Fruit fly (Drosophila melanogaster): ENCODE measurements around the gene CG1958.

CG1958 gene

DNA sequence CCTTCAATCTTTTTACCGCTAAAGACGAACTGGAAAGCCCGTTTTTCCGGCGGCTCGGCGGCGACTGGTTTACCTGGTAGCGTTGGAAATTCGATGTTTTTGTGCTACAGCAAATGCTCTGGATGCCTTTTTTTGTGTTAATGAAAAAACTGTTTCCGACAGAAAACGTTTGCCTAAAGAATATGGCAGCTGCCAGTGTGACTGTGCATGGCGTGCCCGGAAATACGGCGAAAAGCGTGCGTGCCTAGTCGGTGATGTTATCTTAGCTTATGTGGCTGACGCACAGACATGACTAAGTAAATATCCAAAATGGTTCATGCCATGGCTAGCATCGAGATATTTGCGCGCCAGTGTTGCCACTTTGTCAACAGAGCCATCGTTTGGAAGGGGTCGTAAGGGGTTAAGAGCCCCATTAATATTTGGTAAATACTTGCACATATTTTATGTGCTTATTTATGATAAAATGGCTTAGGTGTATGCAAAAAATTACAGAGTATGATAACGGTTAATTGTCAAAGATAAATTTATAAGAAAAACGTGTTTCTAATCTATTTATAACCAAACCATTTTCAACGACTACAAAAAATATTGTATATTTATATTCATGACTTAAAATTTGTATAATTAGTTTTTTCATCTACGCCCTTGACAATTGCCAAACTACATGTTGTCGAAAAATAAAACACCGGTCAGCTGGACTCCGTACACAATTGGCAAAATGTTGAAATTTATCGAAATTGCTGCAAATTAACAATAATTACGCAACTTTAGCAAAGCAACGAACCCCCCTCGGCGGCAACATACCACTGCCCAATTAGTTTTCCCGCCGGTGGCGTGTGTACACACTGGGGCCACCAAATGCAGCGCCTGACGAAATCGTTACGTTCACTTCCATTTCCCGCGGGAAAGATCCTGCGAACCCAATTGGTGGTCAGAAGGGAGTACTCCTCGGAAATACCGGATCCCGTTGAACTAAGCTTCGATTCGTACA is 19.6 kb downstream of the CG1958 start, which contains the start of gene CG2059:
TSS of gene CG2059 (plus strand) at position 364 of the 991 bp plus-strand sequence.
- no peak for TF ChIP-seq noc (tag; optimal IDR thresholded peaks at IDR 0.05)

DNA sequence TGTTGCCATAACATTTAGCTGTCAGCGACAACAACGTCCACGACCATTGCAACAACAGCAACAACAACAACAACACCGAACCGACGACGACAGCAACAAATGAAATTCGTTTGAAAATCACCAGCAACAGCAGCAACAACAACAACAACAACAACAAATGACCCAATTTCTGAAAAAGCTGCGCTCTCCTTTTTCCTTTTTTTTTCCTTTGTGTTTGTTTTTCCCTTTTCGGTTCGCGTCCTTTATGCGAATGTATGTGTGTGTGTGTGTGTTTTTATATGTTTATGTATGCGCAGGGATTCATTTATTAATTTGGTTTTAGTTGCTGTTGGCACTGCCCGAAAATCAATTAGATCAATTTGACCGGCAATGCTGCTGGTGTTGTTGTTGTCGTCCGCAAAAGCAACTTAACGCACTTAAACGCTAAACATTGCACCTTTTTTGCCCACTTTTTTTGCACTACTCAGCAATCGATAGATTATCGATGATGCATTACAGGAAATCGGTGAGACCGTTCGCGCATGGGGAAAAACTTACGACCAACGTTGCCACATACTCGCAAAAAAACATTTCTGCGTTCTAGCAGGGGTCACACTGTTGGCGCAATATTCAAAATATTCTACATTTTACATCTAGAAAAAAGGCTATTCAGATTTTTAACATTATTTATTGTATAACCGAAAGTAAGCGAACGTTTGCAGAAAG is 24.3 kb downstream of the CG1958 start, which contains the start of gene unc-119:
TSS of gene unc-119 (minus strand) at position 488 of the 705 bp plus-strand sequence.
- TF ChIP-seq noc (tag; optimal IDR thresholded peaks at IDR 0.05): no peak

DNA sequence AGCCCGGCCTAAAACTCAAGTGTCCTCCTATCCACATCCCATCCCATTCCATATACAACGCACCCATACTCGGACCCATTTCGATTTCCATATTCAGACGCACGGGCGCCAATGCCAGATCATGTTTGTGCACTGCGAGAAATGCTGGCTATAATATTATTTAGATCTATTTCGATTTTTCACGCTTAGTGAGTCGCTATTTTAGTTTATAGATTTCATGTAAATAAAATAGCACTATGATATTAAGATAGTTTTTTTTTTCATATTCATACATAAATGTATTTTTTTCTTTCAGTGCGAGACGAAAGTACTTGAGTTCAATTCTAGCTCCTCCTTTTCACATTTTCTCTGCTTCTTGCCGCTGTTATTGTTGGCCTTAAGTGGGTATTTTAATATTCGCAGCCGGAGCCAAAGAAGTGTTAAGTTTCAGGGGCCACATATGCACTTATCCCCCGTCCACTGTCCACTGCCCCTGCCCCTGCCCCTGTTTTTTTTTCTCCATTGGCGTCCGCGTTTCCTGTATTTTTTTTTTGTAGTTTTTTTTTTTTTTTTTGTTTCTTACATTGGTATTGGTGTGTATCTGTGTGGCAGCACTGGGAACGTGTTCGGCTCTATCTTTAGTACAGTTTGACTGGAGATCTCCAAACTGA is 25.3 kb downstream of the CG1958 start:
- no peak for TF ChIP-seq noc (tag; optimal IDR thresholded peaks at IDR 0.05)

DNA sequence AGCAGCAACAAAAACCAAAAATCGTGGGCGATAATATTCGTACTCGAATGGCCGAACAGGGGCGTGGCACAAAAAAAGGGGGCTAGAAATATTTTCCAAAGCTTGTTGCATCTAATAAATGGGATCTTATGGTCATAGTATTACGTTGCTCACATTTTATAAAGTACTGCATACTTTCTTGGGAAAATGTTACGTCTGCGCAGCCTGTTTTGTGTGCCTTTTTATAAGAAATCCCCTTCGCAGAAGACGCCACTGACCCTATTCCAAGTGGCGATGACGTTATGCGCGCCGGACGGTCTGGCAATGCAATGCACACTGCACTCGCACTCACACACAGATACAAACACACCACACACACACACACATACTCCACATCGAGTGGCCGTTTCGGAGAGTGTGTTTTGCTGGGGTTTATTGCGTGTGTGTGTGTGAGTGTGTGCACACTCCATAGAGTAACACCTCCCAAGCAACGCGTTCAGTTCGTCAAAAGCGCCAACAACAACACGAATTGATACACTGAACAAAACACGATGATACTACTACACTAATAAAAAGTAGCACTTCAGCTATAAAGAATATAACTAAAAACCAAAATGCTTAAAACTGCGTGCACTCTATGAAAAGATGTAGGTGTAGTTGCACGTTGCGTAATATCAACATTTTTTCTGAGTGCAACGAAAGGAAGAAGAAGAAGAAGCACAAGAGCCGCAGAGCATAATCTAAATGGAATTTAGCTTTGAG is 26.6 kb downstream of the CG1958 start:
- TF ChIP-seq noc (tag; optimal IDR thresholded peaks at IDR 0.05): no peak

DNA sequence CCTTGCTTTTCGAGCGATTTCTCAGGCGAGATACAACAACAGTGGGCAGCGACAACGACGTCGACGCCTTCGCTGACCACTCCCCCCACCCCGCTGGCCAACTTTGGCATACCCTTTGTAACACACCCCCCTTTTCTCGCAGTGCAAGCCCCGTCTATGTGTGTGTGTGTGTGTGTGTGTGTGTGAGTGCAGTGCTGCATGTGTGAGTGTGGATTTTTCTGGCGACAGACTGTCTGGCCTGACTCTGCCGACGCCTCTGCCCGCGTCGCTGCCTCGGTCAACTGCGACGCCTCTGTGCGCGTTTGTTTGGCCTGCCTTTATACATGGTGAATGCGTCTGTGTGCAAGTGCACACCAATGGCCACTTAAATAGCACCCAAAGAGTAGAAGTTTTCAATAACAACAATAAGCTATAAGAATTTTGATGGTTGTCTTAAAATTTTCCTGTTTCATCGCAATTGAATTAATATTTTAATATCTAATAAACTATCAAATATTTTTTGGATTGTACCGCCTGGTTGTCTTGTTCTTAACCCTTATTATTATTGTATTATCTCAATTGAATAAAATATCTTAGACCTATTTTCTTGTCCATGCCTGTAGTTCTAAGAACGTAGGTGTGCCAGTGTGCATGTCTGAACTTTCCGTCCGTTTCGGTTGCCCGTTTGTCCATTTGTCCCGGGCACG is 27.3 kb downstream of the CG1958 start:
- TF ChIP-seq noc (tag; optimal IDR thresholded peaks at IDR 0.05): peak; percentile 22

DNA sequence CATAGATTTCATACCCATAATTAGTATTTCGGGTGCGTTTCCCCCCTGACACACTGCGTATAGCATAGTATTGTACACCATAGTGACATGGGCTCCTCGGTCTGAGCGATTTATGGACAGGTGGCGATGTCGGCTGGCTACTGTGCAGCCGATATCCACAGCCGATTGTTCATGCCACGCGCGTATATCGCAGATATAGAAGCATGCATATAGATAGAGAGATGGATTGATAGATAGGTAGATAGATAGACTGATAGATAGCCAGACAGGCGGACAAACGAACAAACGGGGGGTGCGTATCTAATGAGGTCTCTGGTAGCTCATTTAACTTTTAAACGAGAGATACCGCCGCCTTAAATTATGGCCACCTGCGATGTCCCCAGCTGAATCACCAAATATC is 29.3 kb downstream of the CG1958 start:
- TF ChIP-seq noc (tag; optimal IDR thresholded peaks at IDR 0.05): no peak

DNA sequence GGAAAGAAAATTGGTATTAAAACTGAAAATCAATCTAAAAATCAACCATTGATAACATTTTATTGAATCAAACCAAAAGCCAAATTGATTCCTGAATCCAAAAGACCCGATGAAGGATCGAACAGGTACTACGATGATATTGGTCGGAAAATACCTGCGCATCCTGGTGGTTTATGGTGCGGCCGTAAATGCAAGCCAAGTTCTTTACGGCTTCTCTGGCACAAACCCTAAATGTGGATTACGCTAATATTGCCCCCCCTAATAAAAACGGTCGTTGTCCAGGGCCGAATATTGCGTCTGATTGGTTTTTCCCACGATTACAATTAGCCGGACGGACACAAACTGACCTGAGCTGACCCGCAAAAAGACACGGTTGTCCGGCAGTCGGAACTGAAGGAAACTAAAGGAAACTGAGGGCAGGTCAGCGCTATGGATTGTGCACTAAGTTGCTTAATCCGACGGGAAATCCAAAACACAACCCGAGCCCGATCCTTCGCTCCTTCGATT is 30.1 kb downstream of the CG1958 start:
- no peak for TF ChIP-seq noc (tag; optimal IDR thresholded peaks at IDR 0.05)

DNA sequence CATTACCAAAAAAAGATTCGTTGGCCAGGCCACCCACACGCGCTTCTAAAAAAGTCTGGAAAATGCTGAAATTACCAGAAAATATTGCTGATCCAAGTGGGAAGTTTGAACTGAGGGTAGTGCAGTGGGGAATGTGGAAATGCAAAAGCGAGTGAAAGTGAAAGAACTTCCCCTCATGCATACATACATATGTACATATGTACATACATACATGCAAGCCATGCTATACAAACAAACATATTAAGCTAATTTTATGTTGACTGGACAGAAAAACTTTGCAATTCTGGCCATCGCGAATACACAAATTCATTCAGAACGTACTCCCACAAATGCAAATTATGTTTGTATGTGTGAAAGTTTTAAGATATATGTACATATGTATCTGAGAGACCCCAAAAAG is 31.6 kb downstream of the CG1958 start:
- no peak for TF ChIP-seq noc (tag; optimal IDR thresholded peaks at IDR 0.05)

DNA sequence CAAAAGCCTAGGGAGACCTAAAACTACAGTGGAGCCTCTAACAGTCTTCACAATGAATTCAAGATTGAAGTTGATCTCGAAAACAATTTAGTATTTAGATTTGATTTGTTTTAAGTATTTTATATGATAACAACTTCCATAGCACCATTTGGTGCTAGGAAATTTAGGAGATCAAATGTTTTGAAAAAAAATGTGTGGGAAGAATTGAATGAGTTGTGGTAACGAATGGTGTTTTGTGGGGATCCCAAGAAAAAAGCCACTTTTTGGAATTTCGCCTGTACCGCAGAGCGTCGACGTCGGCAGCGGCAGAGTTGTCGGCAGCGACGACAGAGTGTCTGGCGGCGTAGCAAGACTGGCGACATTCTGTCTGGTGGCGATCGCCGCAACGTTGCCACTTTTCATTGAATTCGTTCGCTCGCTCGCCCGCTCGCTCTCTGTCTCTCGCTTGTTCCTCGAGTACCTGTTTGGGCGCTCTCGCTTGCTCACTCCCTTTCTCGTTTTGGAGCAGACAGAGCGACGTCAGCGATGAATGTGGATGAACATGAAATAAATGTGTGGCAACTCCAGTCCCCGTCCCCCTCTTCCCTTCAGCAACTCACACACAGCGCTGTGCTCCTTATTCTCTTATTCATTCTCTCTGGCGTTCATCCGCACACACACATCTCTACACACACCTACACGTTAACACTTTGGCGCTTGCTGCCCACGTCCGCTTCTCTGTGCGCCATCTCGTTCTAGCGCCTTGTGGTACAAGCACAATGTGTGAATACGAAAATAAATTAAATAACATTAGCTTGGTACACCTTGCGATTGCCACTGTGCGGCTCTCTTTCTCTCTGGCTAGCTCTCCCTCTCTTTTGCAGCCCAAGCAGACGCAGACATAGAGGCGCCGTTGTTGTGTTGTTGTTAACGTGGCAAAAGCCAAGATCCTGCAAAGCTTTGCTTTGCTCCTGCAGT is 33.0 kb downstream of the CG1958 start:
- peak; percentile 43 for TF ChIP-seq noc (tag; optimal IDR thresholded peaks at IDR 0.05)

DNA sequence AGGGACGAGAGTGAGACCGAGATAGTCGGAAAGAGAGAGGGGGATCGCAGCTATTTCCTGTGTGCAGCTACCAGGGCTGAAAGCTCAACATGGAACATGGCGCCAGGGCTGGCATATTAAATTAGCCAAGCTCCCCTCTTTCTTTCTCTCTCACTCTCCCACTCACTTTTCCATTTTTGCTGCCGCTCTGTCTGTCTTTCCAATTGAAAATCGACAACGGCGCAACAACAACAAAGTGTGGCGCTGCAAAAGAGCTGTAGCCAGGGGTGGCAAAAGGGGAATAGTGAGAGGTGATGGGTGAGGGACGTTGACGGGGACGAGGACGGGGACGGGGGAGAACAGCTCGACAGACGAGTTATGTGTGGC is 33.6 kb downstream of the CG1958 start:
- TF ChIP-seq noc (tag; optimal IDR thresholded peaks at IDR 0.05): peak; percentile 50

DNA sequence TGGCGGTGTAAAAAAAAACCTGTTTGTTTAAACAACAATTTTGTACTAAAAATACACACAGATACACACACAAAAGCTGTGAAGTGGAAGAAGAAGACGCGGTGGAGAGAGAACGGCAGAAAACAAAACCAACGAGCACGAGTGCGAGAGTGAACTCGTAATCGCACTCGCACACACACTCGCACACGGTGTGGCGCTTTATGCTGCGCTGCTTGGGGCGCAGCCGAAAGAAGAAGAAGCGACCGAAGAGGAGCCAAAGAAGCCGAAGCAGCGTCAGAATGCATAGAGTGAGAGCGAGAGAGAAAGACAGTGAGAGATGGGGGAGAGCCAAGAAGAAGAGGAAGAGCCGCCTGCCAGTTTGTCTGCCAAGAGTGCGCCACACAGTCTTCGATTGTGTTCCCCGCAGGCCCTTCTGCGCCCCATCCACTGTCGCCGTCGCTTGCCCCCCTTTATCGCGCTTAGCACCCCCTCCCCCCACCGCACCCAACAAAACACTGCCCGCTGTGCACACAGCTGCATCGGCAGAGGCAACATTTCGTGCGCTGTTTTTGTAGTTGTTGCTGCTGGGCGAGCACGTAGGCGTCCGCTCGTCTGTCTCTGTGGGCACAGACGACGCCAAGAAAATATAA is 34.1 kb downstream of the CG1958 start:
- TF ChIP-seq noc (tag; optimal IDR thresholded peaks at IDR 0.05): no peak

DNA sequence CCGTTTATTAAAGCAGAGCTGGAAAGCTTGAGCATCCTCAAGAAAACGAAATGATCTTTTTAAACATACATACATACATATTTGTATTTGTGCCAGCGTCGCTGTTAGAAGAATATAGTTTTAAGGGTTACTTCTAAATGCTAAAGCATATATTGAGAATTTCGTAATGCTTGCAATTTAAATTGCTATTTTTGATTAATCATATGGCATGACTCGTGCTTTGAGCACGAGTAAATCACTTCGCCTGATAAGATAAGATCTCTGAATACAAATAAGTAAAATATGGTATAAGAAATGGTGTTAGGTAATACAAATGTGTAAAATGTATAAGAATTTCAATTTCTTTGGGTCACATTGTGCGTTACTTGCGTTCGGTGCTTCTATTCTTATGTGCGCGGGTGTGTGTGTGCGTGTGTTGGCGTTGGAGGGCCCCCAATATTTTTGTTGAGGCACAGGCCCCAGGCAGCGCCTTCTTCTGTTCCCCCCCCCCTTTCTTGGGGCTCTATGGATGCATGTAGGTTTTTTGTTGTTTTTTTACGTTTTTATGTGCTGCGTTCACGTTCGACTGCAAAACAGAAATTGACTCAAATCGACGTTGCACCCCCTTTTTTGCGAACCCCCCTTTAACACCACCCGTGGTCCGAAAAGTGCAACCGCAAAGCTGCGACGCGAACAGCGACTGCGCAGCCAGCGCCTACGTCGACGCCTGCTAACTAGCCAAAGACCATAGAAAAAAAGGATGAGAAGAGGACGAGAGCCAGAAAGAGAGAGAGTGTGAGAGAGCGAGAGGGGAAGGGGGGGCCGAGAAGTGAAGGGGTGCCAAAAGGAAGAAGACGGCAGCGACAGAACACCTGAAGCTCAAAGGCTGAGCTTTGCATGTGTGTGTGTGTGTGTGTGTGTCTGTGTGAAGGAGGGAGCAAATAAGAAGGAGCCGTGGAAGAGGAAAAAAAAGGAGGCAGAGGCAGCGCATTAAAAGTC is 34.9 kb downstream of the CG1958 start:
- peak; percentile 35 for TF ChIP-seq noc (tag; optimal IDR thresholded peaks at IDR 0.05)
